Fruit fly (Drosophila melanogaster): ENCODE data around the gene CG18304.

dm6 chr2L:6921360-6922090, 21.1 kb downstream of the CG18304 start:
- TF ChIP-seq Myc (optimal IDR thresholded peaks at IDR 0.05) = no peak
- no peak for TF ChIP-seq Sin3A (optimal IDR thresholded peaks at IDR 0.05)
- TF ChIP-seq h (optimal IDR thresholded peaks at IDR 0.05) = no peak
- no peak for TF ChIP-seq ttk (optimal IDR thresholded peaks at IDR 0.05)
